Worm (Caenorhabditis elegans): Measurements from ENCODE around the gene cct-3.

- no peak for TF ChIP-seq mls-2 (tag; optimal IDR thresholded peaks at IDR 0.05)
- TF ChIP-seq nhr-2 (tag; optimal IDR thresholded peaks at IDR 0.05) = no peak
- TF ChIP-seq snpc-4 (tag; optimal IDR thresholded peaks at IDR 0.05) = no peak
- no peak for TF ChIP-seq ztf-11 (tag; optimal IDR thresholded peaks at IDR 0.05)
- TF ChIP-seq lin-13 (tag; optimal IDR thresholded peaks at IDR 0.05) = peak; percentile 34
- no peak for TF ChIP-seq cnd-1 (tag; optimal IDR thresholded peaks at IDR 0.05)
- no peak for TF ChIP-seq unc-120 (tag; optimal IDR thresholded peaks at IDR 0.05; ENCODE audit: poor library complexity, severe bottlenecking)
- peak; percentile 34 for TF ChIP-seq lsy-2 (tag; optimal IDR thresholded peaks at IDR 0.05)
- TF ChIP-seq ceh-83 (GFP tag; optimal IDR thresholded peaks at IDR 0.05) = peak; percentile 14
- peak; percentile 17 for TF ChIP-seq hlh-1 (tag; optimal IDR thresholded peaks at IDR 0.05)
- no peak for TF ChIP-seq tbx-8 (GFP tag; optimal IDR thresholded peaks at IDR 0.05)
- peak; percentile 34 for TF ChIP-seq nhr-237 (tag; optimal IDR thresholded peaks at IDR 0.05)
These were observed 29.3 kb upstream of the cct-3 start, which contains the start of gene Y59C2A.2 for ce11 chrII:2204077-2204476.

All from whole organism, mixed stage, embryonic.